Fruit fly (Drosophila melanogaster) whole organism, embryonic: ENCODE results near the gene Blimp-1.

Source experiments
- Blimp-1 ChIP-seq: fragments of 200-800 bp; sonication (Bioruptor generic); optimal IDR thresholded peaks from 3 replicates; lab custom pipeline; 2018; ENCODE audit warnings: missing biosample characterization, missing genetic modification characterization, mild to moderate bottlenecking, moderate library complexity, missing genetic modification reagents
- CG11085 ChIP-seq: fragments of 200-800 bp; sonication (Bioruptor generic); IDR thresholded peaks from 2 replicates; pipeline ENCODE4 v1.3.6; 2022; ENCODE audit warnings: missing biosample characterization, missing genetic modification characterization
- CG11560 ChIP-seq: fragments of 200-800 bp; sonication (Bioruptor generic); IDR thresholded peaks from 3 replicates; pipeline ENCODE4 v1.3.6; 2022; ENCODE audit warnings: missing biosample characterization, missing genetic modification characterization
- CG11696 ChIP-seq: fragments of 200-800 bp; sonication (Bioruptor generic); IDR thresholded peaks from 2 replicates; pipeline ENCODE4 v1.3.6; 2022; ENCODE audit warnings: missing biosample characterization, missing genetic modification characterization
- CG12155 ChIP-seq: fragments of 200-800 bp; sonication (Bioruptor generic); optimal IDR thresholded peaks from 3 replicates; lab custom pipeline; 2016; ENCODE audit warnings: missing biosample characterization, missing genetic modification characterization
- CG13424 ChIP-seq: fragments of 200-800 bp; sonication (Bioruptor generic); optimal IDR thresholded peaks from 2 replicates; lab custom pipeline; 2019; ENCODE audit warnings: missing biosample characterization, mild to moderate bottlenecking, missing genetic modification characterization, moderate library complexity
- CG14667 ChIP-seq: fragments of 200-800 bp; sonication (Bioruptor generic); IDR thresholded peaks from 2 replicates; pipeline ENCODE4 v1.3.6; 2022; ENCODE audit warnings: missing biosample characterization, missing genetic modification characterization
- CG1602 ChIP-seq: fragments of 200-800 bp; sonication (Bioruptor generic); optimal IDR thresholded peaks from 3 replicates; lab custom pipeline; 2016; ENCODE audit warnings: missing biosample characterization, missing genetic modification characterization
- CG18262 ChIP-seq: fragments of 200-800 bp; optimal IDR thresholded peaks from 3 replicates; lab custom pipeline; 2019; ENCODE audit warnings: missing biosample characterization, mild to moderate bottlenecking, missing genetic modification characterization, moderate library complexity
- CG18599 ChIP-seq: fragments of 200-800 bp; sonication (Bioruptor generic); optimal IDR thresholded peaks from 3 replicates; lab custom pipeline; 2017; ENCODE audit warnings: missing biosample characterization, missing genetic modification characterization, mild to moderate bottlenecking, moderate library complexity, missing genetic modification reagents
- CG18764 ChIP-seq: fragments of 200-800 bp; sonication (Bioruptor generic); optimal IDR thresholded peaks from 3 replicates; lab custom pipeline; 2016; ENCODE audit warnings: missing biosample characterization, missing genetic modification characterization
- CG2875 ChIP-seq: fragments of 200-800 bp; sonication (Bioruptor generic); optimal IDR thresholded peaks from 2 replicates; lab custom pipeline; 2017; ENCODE audit warnings: missing biosample characterization, mild to moderate bottlenecking, missing genetic modification characterization, missing genetic modification reagents
- CG3163 ChIP-seq: fragments of 200-800 bp; sonication (Bioruptor generic); optimal IDR thresholded peaks from 3 replicates; lab custom pipeline; 2016; ENCODE audit warnings: missing biosample characterization, missing genetic modification characterization
- CG33213 ChIP-seq: fragments of 200-800 bp; sonication (Bioruptor generic); optimal IDR thresholded peaks from 3 replicates; lab custom pipeline; 2016; ENCODE audit warnings: missing biosample characterization, missing genetic modification characterization
- CG4424 ChIP-seq: fragments of 200-800 bp; sonication (Bioruptor generic); optimal IDR thresholded peaks from 3 replicates; lab custom pipeline; 2016; ENCODE audit warnings: missing biosample characterization, missing genetic modification characterization
- CG5180 ChIP-seq: fragments of 200-800 bp; sonication (Bioruptor generic); optimal IDR thresholded peaks from 3 replicates; lab custom pipeline; 2017; ENCODE audit warnings: missing biosample characterization, missing genetic modification characterization, mild to moderate bottlenecking, moderate library complexity, missing genetic modification reagents
- CG7987 ChIP-seq: fragments of 200-800 bp; sonication (Bioruptor generic); optimal IDR thresholded peaks from 2 replicates; lab custom pipeline; 2018; ENCODE audit warnings: missing biosample characterization, mild to moderate bottlenecking, missing genetic modification characterization, moderate library complexity
- CG8388 ChIP-seq: fragments of 200-800 bp; sonication (Bioruptor generic); optimal IDR thresholded peaks from 2 replicates; lab custom pipeline; 2019; ENCODE audit warnings: missing biosample characterization, mild to moderate bottlenecking, missing genetic modification characterization, moderate library complexity
- CG9727 ChIP-seq: fragments of 200-800 bp; sonication (Bioruptor generic); optimal IDR thresholded peaks from 3 replicates; lab custom pipeline; 2017; ENCODE audit warnings: missing biosample characterization, mild to moderate bottlenecking, missing genetic modification characterization
- Dip3 ChIP-seq: fragments of 200-800 bp; sonication (Bioruptor generic); optimal IDR thresholded peaks from 3 replicates; lab custom pipeline; 2016; ENCODE audit warnings: missing biosample characterization, missing genetic modification characterization
- Dp ChIP-seq: fragments of 200-800 bp; sonication (Bioruptor generic); optimal IDR thresholded peaks from 2 replicates; lab custom pipeline; 2018; ENCODE audit warnings: missing biosample characterization, mild to moderate bottlenecking, missing genetic modification characterization, moderate library complexity
- Drgx ChIP-seq: fragments of 200-800 bp; sonication (Bioruptor generic); IDR thresholded peaks from 2 replicates; pipeline ENCODE4 v1.3.6; 2022; ENCODE audit warnings: missing biosample characterization, missing genetic modification characterization
- Hr39 ChIP-seq: fragments of >200 bp; optimal IDR thresholded peaks from 2 replicates; lab custom pipeline; 2017
- Mes4 ChIP-seq: fragments of 200-800 bp; sonication (Bioruptor generic); optimal IDR thresholded peaks from 2 replicates; lab custom pipeline; 2016; ENCODE audit warnings: missing biosample characterization, missing genetic modification characterization
- NFAT ChIP-seq: fragments of 200-800 bp; sonication (Bioruptor generic); IDR thresholded peaks from 2 replicates; pipeline ENCODE4 v1.3.6; 2022; ENCODE audit warnings: missing biosample characterization, missing genetic modification characterization
- Oaz ChIP-seq: fragments of 200-800 bp; sonication (Bioruptor generic); IDR thresholded peaks from 2 replicates; pipeline ENCODE4 v1.3.6; 2022; ENCODE audit warnings: missing biosample characterization, missing genetic modification characterization
- Scr ChIP-seq: fragments of 200-800 bp; sonication (Bioruptor generic); IDR thresholded peaks from 2 replicates; pipeline ENCODE4 v1.3.6; 2022; ENCODE audit warnings: missing biosample characterization, missing genetic modification characterization; ENCODE audit not compliant: partially characterized antibody
- Sox100B ChIP-seq: fragments of 200-800 bp; sonication (Bioruptor generic); optimal IDR thresholded peaks from 3 replicates; lab custom pipeline; 2018; ENCODE audit warnings: missing biosample characterization, mild to moderate bottlenecking, missing genetic modification characterization
- Sry-β ChIP-seq: fragments of 200-800 bp; sonication (Bioruptor generic); optimal IDR thresholded peaks from 2 replicates; lab custom pipeline; 2018; ENCODE audit warnings: missing biosample characterization, mild to moderate bottlenecking, missing genetic modification characterization, moderate library complexity
- Tbp ChIP-seq: fragments of >200 bp; optimal IDR thresholded peaks from 2 replicates; lab custom pipeline; 2018; ENCODE audit warnings: missing biosample characterization, missing genetic modification characterization
- amos ChIP-seq: fragments of 200-800 bp; sonication (Bioruptor generic); IDR thresholded peaks from 2 replicates; pipeline ENCODE4 v1.3.6; 2022; ENCODE audit warnings: missing biosample characterization, missing genetic modification characterization; ENCODE audit not compliant: partially characterized antibody
- chif ChIP-seq, 2 experiments: fragments of 200-800 bp; sonication (Bioruptor generic); optimal IDR thresholded peaks; 3 replicates each; lab custom pipeline; 2016; ENCODE audit warnings: missing biosample characterization in 2 of 2, missing genetic modification characterization in 2 of 2
- chn ChIP-seq: fragments of 200-800 bp; sonication (Bioruptor generic); optimal IDR thresholded peaks from 2 replicates; lab custom pipeline; 2016; ENCODE audit warnings: missing biosample characterization, missing genetic modification characterization
- dati ChIP-seq: fragments of 200-800 bp; sonication (Bioruptor generic); IDR thresholded peaks from 2 replicates; pipeline ENCODE4 v1.3.6; 2022; ENCODE audit warnings: missing biosample characterization, missing genetic modification characterization
- disco-r ChIP-seq: fragments of 200-800 bp; sonication (Bioruptor generic); optimal IDR thresholded peaks from 2 replicates; lab custom pipeline; 2016; ENCODE audit warnings: missing biosample characterization, missing genetic modification characterization
- dmrt11E ChIP-seq: fragments of 200-800 bp; sonication (Bioruptor generic); optimal IDR thresholded peaks from 3 replicates; lab custom pipeline; 2018; ENCODE audit warnings: missing biosample characterization, mild to moderate bottlenecking, missing genetic modification characterization, moderate library complexity
- dmrt99B ChIP-seq: fragments of 200-800 bp; sonication (Bioruptor generic); optimal IDR thresholded peaks from 2 replicates; lab custom pipeline; 2018; ENCODE audit warnings: missing biosample characterization, mild to moderate bottlenecking, missing genetic modification characterization, moderate library complexity
- fd102C ChIP-seq: fragments of 200-800 bp; sonication (Bioruptor generic); optimal IDR thresholded peaks from 2 replicates; lab custom pipeline; 2018; ENCODE audit warnings: missing biosample characterization, mild to moderate bottlenecking, missing genetic modification characterization, moderate library complexity
- gfzf ChIP-seq: fragments of 200-800 bp; sonication (Bioruptor generic); optimal IDR thresholded peaks from 2 replicates; lab custom pipeline; 2016; ENCODE audit warnings: missing biosample characterization, mild to moderate bottlenecking, missing genetic modification characterization, moderate library complexity
- h ChIP-seq: fragments of >200 bp; optimal IDR thresholded peaks from 2 replicates; lab custom pipeline; 2017
- inv ChIP-seq: fragments of 200-800 bp; sonication (Bioruptor generic); IDR thresholded peaks from 2 replicates; pipeline ENCODE4 v1.3.6; 2022; ENCODE audit warnings: missing biosample characterization, missing genetic modification characterization; ENCODE audit not compliant: partially characterized antibody
- jumu ChIP-seq: fragments of 200-800 bp; sonication (Bioruptor generic); optimal IDR thresholded peaks from 3 replicates; lab custom pipeline; 2016; ENCODE audit warnings: missing biosample characterization, missing genetic modification characterization
- maf-S ChIP-seq: fragments of 200-800 bp; sonication (Bioruptor generic); optimal IDR thresholded peaks from 2 replicates; lab custom pipeline; 2016; ENCODE audit warnings: missing biosample characterization, missing genetic modification characterization
- pb ChIP-seq: fragments of 200-800 bp; sonication (Bioruptor generic); optimal IDR thresholded peaks from 3 replicates; lab custom pipeline; 2016; ENCODE audit warnings: missing biosample characterization, missing genetic modification characterization
- prd ChIP-seq, 3 experiments: fragments of >200 bp in 2 of 3; fragments of 200-800 bp in 1 of 3; sonication (Bioruptor generic) in 1 of 3; optimal IDR thresholded peaks in 2 of 3; IDR thresholded peaks in 1 of 3; 2 replicates in 2 of 3; 3 replicates in 1 of 3; pipeline versions ENCODE4 v1.3.6 to Lab custom; 2017 to 2022; ENCODE audit warnings: missing biosample characterization in 1 of 3, missing genetic modification characterization in 1 of 3
- pros ChIP-seq: fragments of 200-800 bp; sonication (Bioruptor generic); optimal IDR thresholded peaks from 3 replicates; lab custom pipeline; 2019; ENCODE audit warnings: missing biosample characterization, mild to moderate bottlenecking, missing genetic modification characterization, moderate library complexity
- psq ChIP-seq: fragments of 200-800 bp; sonication (Bioruptor generic); optimal IDR thresholded peaks from 2 replicates; lab custom pipeline; 2017; ENCODE audit warnings: missing biosample characterization, missing genetic modification characterization
- pum ChIP-seq: fragments of 200-800 bp; sonication (Bioruptor generic); optimal IDR thresholded peaks from 2 replicates; lab custom pipeline; 2016; ENCODE audit warnings: missing biosample characterization, missing genetic modification characterization
- schlank ChIP-seq: fragments of 200-800 bp; sonication (Bioruptor generic); optimal IDR thresholded peaks from 2 replicates; lab custom pipeline; 2018; ENCODE audit warnings: missing biosample characterization, mild to moderate bottlenecking, missing genetic modification characterization
- slp2 ChIP-seq: fragments of 200-800 bp; sonication (Bioruptor generic); optimal IDR thresholded peaks from 2 replicates; lab custom pipeline; 2016; ENCODE audit warnings: missing biosample characterization, missing genetic modification characterization
- stc ChIP-seq: fragments of 200-800 bp; sonication (Bioruptor generic); IDR thresholded peaks from 2 replicates; pipeline ENCODE4 v1.3.6; 2022; ENCODE audit warnings: missing biosample characterization, missing genetic modification characterization
- tin ChIP-seq: fragments of 200-800 bp; sonication (Bioruptor generic); optimal IDR thresholded peaks from 3 replicates; lab custom pipeline; 2016; ENCODE audit warnings: missing biosample characterization, missing genetic modification characterization

The Blimp-1 gene

DNA sequence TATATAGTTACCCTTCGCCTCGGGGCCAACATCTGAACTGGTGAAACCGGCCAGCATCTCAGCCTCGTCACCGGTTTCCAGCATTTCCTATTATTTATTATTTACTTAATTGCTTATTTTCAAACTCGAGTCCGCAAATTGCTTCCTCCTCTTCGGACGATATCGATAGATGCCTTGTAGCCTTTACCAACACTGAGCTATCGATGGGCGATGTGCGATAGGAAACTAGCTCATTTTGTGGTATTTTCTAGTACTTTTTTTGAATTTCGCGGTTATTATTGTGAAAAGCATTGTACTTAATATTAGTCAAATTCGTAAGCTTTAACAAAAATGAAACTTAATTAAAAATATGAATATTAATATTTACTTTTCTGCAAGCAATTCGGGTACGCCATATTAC lies 31.3 kb downstream of the Blimp-1 start, which contains the start of gene Sse (continued):
- TF ChIP-seq Dip3 (GFP tag; lab: Kevin White, UChicago) (no peak), Hr39 (lab: Kevin White, UChicago) (no peak), CG1602 (no peak), schlank (tag; lab: Kevin White, UChicago) (no peak), chif (GFP tag; optimal IDR thresholded peaks at IDR 0.05; lab: Kevin White, UChicago) (no peak), Drgx (GFP tag; lab: Robert Waterston, UW) (no peak), slp2 (GFP tag; lab: Kevin White, UChicago) (no peak), prd (optimal IDR thresholded peaks at IDR 0.05; lab: Kevin White, UChicago) (no peak), prd (GFP tag; IDR thresholded peaks at IDR 0.05; lab: Robert Waterston, UW) (no peak), dmrt11E (tag; lab: Kevin White, UChicago) (no peak), CG8388 (GFP tag; lab: Kevin White, UChicago) (no peak), jumu (no peak), gfzf (GFP tag; lab: Kevin White, UChicago) (peak; percentile 70), Sox100B (GFP tag; lab: Kevin White, UChicago) (no peak), h (no peak), stc (GFP tag; lab: Robert Waterston, UW) (no peak), Sry-β (no peak), dmrt99B (tag; lab: Kevin White, UChicago) (no peak), CG11085 (GFP tag; lab: Robert Waterston, UW) (no peak), maf-S (no peak), Blimp-1 (GFP tag; lab: Kevin White, UChicago) (no peak), CG18599 (no peak), pros (GFP tag; lab: Kevin White, UChicago) (no peak), CG7987 (GFP tag; lab: Kevin White, UChicago) (peak; percentile 40), CG12155 (no peak), CG11696 (no peak), amos (GFP tag; lab: Robert Waterston, UW) (peak; percentile 89), Dp (peak; percentile 93), fd102C (no peak), CG13424 (tag; lab: Kevin White, UChicago) (no peak), dati (GFP tag; lab: Robert Waterston, UW) (no peak), CG4424 (no peak), Scr (GFP tag; lab: Robert Waterston, UW) (peak; percentile 78), tin (GFP tag; lab: Kevin White, UChicago) (peak; percentile 10), CG5180 (no peak), CG14667 (GFP tag; lab: Robert Waterston, UW) (no peak), psq (GFP tag; lab: Kevin White, UChicago) (no peak), disco-r (GFP tag; lab: Kevin White, UChicago) (no peak), Tbp (no peak), pb (GFP tag; lab: Kevin White, UChicago) (no peak), CG3163 (no peak), CG18262 (tag; lab: Kevin White, UChicago) (no peak), CG18764 (GFP tag; lab: Kevin White, UChicago) (no peak), chn (GFP tag; lab: Kevin White, UChicago) (no peak), CG9727 (GFP tag; lab: Kevin White, UChicago) (no peak), pum (GFP tag; lab: Kevin White, UChicago) (no peak), NFAT (GFP tag; lab: Robert Waterston, UW) (no peak), CG2875 (GFP tag; lab: Kevin White, UChicago) (no peak), CG33213 (GFP tag; lab: Kevin White, UChicago) (peak; percentile 3), Oaz (GFP tag; lab: Robert Waterston, UW) (no peak), Mes4 (no peak), CG11560 (tag; lab: Robert Waterston, UW) (no peak), inv (peak; percentile 55; the same call in 1 of the 2 replicates)
